ENCODE assay signal across 1 worm cellular context in genomic region chrX:9958561-9958960, ce11.
TF ChIP-seq lines count a peak whose summit lies in the region.

Gene ZC506.1 (plus strand): TSS chrX:9958960.

TF ChIP-seq in whole organism, L4 larva, 104 proteins besides CTCF, POLR2A, EP300 and RAD21 (continued from another document):
- peak; percentile 66 for TF ChIP-seq vab-7 (GFP tag; IDR thresholded peaks at IDR 0.05; lab: Robert Waterston, UW)
- TF ChIP-seq F26F4.8 (GFP tag; conservative IDR thresholded peaks at IDR 0.05; lab: Robert Waterston, UW), result no peak
- no peak for TF ChIP-seq D1046.2 (GFP tag; IDR thresholded peaks at IDR 0.05; lab: Robert Waterston, UW)
- no peak for TF ChIP-seq ztf-11 (tag; optimal IDR thresholded peaks at IDR 0.05; lab: Kevin White, UChicago)
- TF ChIP-seq nhr-102 (tag; optimal IDR thresholded peaks at IDR 0.05; lab: Kevin White, UChicago), result peak; percentile 89
- TF ChIP-seq nhr-77 (tag; optimal IDR thresholded peaks at IDR 0.05; lab: Kevin White, UChicago), result peak; percentile 95
- TF ChIP-seq snpc-1.2 (GFP tag; IDR thresholded peaks at IDR 0.05; lab: Robert Waterston, UW), result no peak
- TF ChIP-seq T20F7.1 (GFP tag; optimal IDR thresholded peaks at IDR 0.05; lab: Kevin White, UChicago), result peak; percentile 84
- peak in 1 of 2 experiments; percentile 100 for TF ChIP-seq unc-62 (GFP tag; optimal IDR thresholded peaks at IDR 0.05 in 1 of 2; lab: Kevin White, UChicago)
- no peak for TF ChIP-seq unc-62 (tag; optimal IDR thresholded peaks at IDR 0.05; lab: Kevin White, UChicago)
- peak; percentile 95 for TF ChIP-seq nhr-11 (tag; optimal IDR thresholded peaks at IDR 0.05; lab: Kevin White, UChicago)
- TF ChIP-seq nhr-42 (GFP tag; IDR thresholded peaks at IDR 0.05; lab: Robert Waterston, UW), result peak; percentile 89
- TF ChIP-seq fkh-10 (GFP tag; optimal IDR thresholded peaks at IDR 0.05; lab: Kevin White, UChicago), result peak; percentile 54
- peak; percentile 99 for TF ChIP-seq aha-1 (tag; lab: Kevin White, UChicago)
- peak; percentile 67; the same call in 1 of the 2 replicates for TF ChIP-seq dmd-9 (GFP tag; IDR thresholded peaks at IDR 0.05; lab: Robert Waterston, UW)
- TF ChIP-seq Y105C5A.15 (GFP tag; IDR thresholded peaks at IDR 0.05; lab: Robert Waterston, UW), result no peak
- no peak for TF ChIP-seq madf-5 (GFP tag; IDR thresholded peaks at IDR 0.05; lab: Robert Waterston, UW)
- TF ChIP-seq ZK546.5 (tag; optimal IDR thresholded peaks at IDR 0.05; lab: Kevin White, UChicago), result peak in 1 of 2 experiments; percentile 12
- peak; percentile 95 for TF ChIP-seq lin-13 (GFP tag; optimal IDR thresholded peaks at IDR 0.05; lab: Kevin White, UChicago)
- TF ChIP-seq madf-9 (GFP tag; conservative IDR thresholded peaks at IDR 0.05; lab: Robert Waterston, UW), result peak; percentile 55
- peak; percentile 73 for TF ChIP-seq spr-3 (GFP tag; optimal IDR thresholded peaks at IDR 0.05; lab: Kevin White, UChicago)
- TF ChIP-seq zip-11 (GFP tag; IDR thresholded peaks at IDR 0.05; lab: Robert Waterston, UW), result no peak
- TF ChIP-seq lsy-2 (tag; optimal IDR thresholded peaks at IDR 0.05; lab: Kevin White, UChicago), result peak; percentile 79 to 92
- no peak for TF ChIP-seq Y48G9A.11 (GFP tag; IDR thresholded peaks at IDR 0.05; lab: Robert Waterston, UW)
- TF ChIP-seq ceh-32 (tag; optimal IDR thresholded peaks at IDR 0.05; lab: Kevin White, UChicago; ENCODE audit: poor library complexity), result no peak
- peak; percentile 90 for TF ChIP-seq nhr-25 (tag; optimal IDR thresholded peaks at IDR 0.05; lab: Kevin White, UChicago; ENCODE audit: borderline replicate concordance, insufficient read depth)
- no peak for TF ChIP-seq nhr-41 (GFP tag; IDR thresholded peaks at IDR 0.05; lab: Robert Waterston, UW)
- TF ChIP-seq daf-16 (GFP tag; optimal IDR thresholded peaks at IDR 0.05; lab: Kevin White, UChicago), result peak; percentile 43 to 67
- TF ChIP-seq daf-16 (tag; optimal IDR thresholded peaks at IDR 0.05; lab: Kevin White, UChicago), result peak; percentile 87
- peak; percentile 54 for TF ChIP-seq set-16 (GFP tag; IDR thresholded peaks at IDR 0.05; lab: Robert Waterston, UW)
- TF ChIP-seq ces-1 (GFP tag; optimal IDR thresholded peaks at IDR 0.05; lab: Kevin White, UChicago), result no peak
- TF ChIP-seq pqm-1 (tag; optimal IDR thresholded peaks at IDR 0.05; lab: Kevin White, UChicago), result peak; percentile 46
- no peak for TF ChIP-seq snpc-4 (tag; optimal IDR thresholded peaks at IDR 0.05; lab: Kevin White, UChicago)
- no peak for TF ChIP-seq skn-1 (tag; optimal IDR thresholded peaks at IDR 0.05; lab: Kevin White, UChicago)
- TF ChIP-seq lin-39 (tag; optimal IDR thresholded peaks at IDR 0.05; lab: Kevin White, UChicago), result no peak
- peak; percentile 94 for TF ChIP-seq mxl-3 (GFP tag; optimal IDR thresholded peaks at IDR 0.05; lab: Kevin White, UChicago)
- peak; percentile 98 for TF ChIP-seq dve-1 (tag; optimal IDR thresholded peaks at IDR 0.05; lab: Kevin White, UChicago; ENCODE audit: insufficient read depth)
- TF ChIP-seq sdz-12 (GFP tag; optimal IDR thresholded peaks at IDR 0.05; lab: Kevin White, UChicago), result no peak
- TF ChIP-seq nhr-6 (tag; optimal IDR thresholded peaks at IDR 0.05; lab: Kevin White, UChicago), result peak; percentile 93
- TF ChIP-seq mdl-1 (tag; optimal IDR thresholded peaks at IDR 0.05; lab: Kevin White, UChicago), result peak; percentile 75 to 92
- TF ChIP-seq lin-38 (GFP tag; IDR thresholded peaks at IDR 0.05; lab: Robert Waterston, UW), result peak; percentile 99
- peak; percentile 91 for TF ChIP-seq egl-43 (GFP tag; IDR thresholded peaks at IDR 0.05; lab: Robert Waterston, UW)
- TF ChIP-seq dmd-8 (GFP tag; IDR thresholded peaks at IDR 0.05; lab: Robert Waterston, UW), result 0 out of 2 replicates have a peak, but pooled peaks have one; percentile 42
- TF ChIP-seq spr-1 (tag; optimal IDR thresholded peaks at IDR 0.05; lab: Kevin White, UChicago), result peak; percentile 91
- no peak for TF ChIP-seq daf-12 (tag; optimal IDR thresholded peaks at IDR 0.05; lab: Kevin White, UChicago)
- peak; percentile 58 for TF ChIP-seq duxl-1 (tag; optimal IDR thresholded peaks at IDR 0.05; lab: Kevin White, UChicago; ENCODE audit: poor library complexity)
- TF ChIP-seq jun-1 (tag; optimal IDR thresholded peaks at IDR 0.05; lab: Kevin White, UChicago), result peak; percentile 92
